Worm (Caenorhabditis elegans): ENCODE data around the gene C42D4.19.

The C42D4.19 gene

ce11 chrIV:7175346-7175745, at the start of gene C42D4.19:
C42D4.19 (plus strand) TSS chrIV:7175646.
- no peak for TF ChIP-seq F16B12.6 (tag; optimal IDR thresholded peaks at IDR 0.05)
- TF ChIP-seq lin-13 (GFP tag; optimal IDR thresholded peaks at IDR 0.05) = no peak
- TF ChIP-seq aha-1 (tag; optimal IDR thresholded peaks at IDR 0.05) = no peak
- no peak for TF ChIP-seq hlh-4 (tag; optimal IDR thresholded peaks at IDR 0.05)
- no peak for TF ChIP-seq Y116A8C.19 (tag; optimal IDR thresholded peaks at IDR 0.05; ENCODE audit: borderline replicate concordance)
- TF ChIP-seq mef-2 (tag; optimal IDR thresholded peaks at IDR 0.05) = no peak

- no peak for TF ChIP-seq pqm-1 (tag; optimal IDR thresholded peaks at IDR 0.05)
- no peak for TF ChIP-seq sptf-1 (tag; optimal IDR thresholded peaks at IDR 0.05)
- no peak for TF ChIP-seq fos-1 (tag; optimal IDR thresholded peaks at IDR 0.05)
- TF ChIP-seq nhr-28 (tag; optimal IDR thresholded peaks at IDR 0.05) = no peak
- no peak for TF ChIP-seq alr-1 (tag; optimal IDR thresholded peaks at IDR 0.05; ENCODE audit: borderline replicate concordance)
- TF ChIP-seq mdl-1 (tag; optimal IDR thresholded peaks at IDR 0.05) = peak in 1 of 2 experiments; percentile 32
- TF ChIP-seq nhr-85 (tag) = peak; percentile 89
- TF ChIP-seq fkh-8 (tag; optimal IDR thresholded peaks at IDR 0.05) = no peak
- no peak for TF ChIP-seq pax-3 (tag; optimal IDR thresholded peaks at IDR 0.05)
- TF ChIP-seq ceh-82 (tag; optimal IDR thresholded peaks at IDR 0.05) = no peak
- peak; percentile 18 for TF ChIP-seq tbx-2 (tag; optimal IDR thresholded peaks at IDR 0.05)
- TF ChIP-seq ceh-90 (tag; optimal IDR thresholded peaks at IDR 0.05) = no peak
- TF ChIP-seq aly-2 (tag; optimal IDR thresholded peaks at IDR 0.05) = no peak
- TF ChIP-seq snu-23 (GFP tag; optimal IDR thresholded peaks at IDR 0.05) = peak; percentile 57
- peak in 1 of 3 experiments; percentile 26 for TF ChIP-seq dpl-1 (GFP tag; optimal IDR thresholded peaks at IDR 0.05)
- TF ChIP-seq lin-14 (GFP tag; optimal IDR thresholded peaks at IDR 0.05) = peak; percentile 60
- peak; percentile 80 for TF ChIP-seq blmp-1 (tag; optimal IDR thresholded peaks at IDR 0.05)
- TF ChIP-seq zip-4 (GFP tag; optimal IDR thresholded peaks at IDR 0.05) = no peak
- TF ChIP-seq ets-5 (GFP tag; IDR thresholded peaks at IDR 0.05) = no peak
- no peak for TF ChIP-seq zag-1 (tag; optimal IDR thresholded peaks at IDR 0.05)
- no peak for TF ChIP-seq sup-37 (GFP tag; optimal IDR thresholded peaks at IDR 0.05)
- no peak; the same call in 1 of the 2 replicates for TF ChIP-seq nhr-19 (GFP tag; conservative IDR thresholded peaks at IDR 0.05)
- TF ChIP-seq C16A3.4 (tag; optimal IDR thresholded peaks at IDR 0.05) = no peak
- no peak for TF ChIP-seq aha-1 (tag; optimal IDR thresholded peaks at IDR 0.05)
- TF ChIP-seq mef-2 (tag; optimal IDR thresholded peaks at IDR 0.05) = no peak
- TF ChIP-seq rnt-1 (tag; optimal IDR thresholded peaks at IDR 0.05) = peak; percentile 7
- TF ChIP-seq hlh-4 (tag; optimal IDR thresholded peaks at IDR 0.05) = no peak
- TF ChIP-seq nhr-71 (tag; optimal IDR thresholded peaks at IDR 0.05) = peak; percentile 59
- no peak for TF ChIP-seq ztf-11 (tag; optimal IDR thresholded peaks at IDR 0.05)
- TF ChIP-seq F16B12.6 (tag; optimal IDR thresholded peaks at IDR 0.05) = no peak
- TF ChIP-seq tlp-1 (tag; optimal IDR thresholded peaks at IDR 0.05) = no peak
- no peak for TF ChIP-seq lin-15B (tag; optimal IDR thresholded peaks at IDR 0.05)
- TF ChIP-seq nhr-20 (tag; optimal IDR thresholded peaks at IDR 0.05) = peak; percentile 60
- no peak for TF ChIP-seq unc-62 (GFP tag; optimal IDR thresholded peaks at IDR 0.05)
- TF ChIP-seq Y116A8C.19 (tag; optimal IDR thresholded peaks at IDR 0.05; ENCODE audit: borderline replicate concordance) = no peak
- TF ChIP-seq unc-130 (tag; optimal IDR thresholded peaks at IDR 0.05) = peak; percentile 39
- peak; percentile 39 for TF ChIP-seq mep-1 (tag; optimal IDR thresholded peaks at IDR 0.05)
- peak in 2 of 6 experiments; percentile 59 to 95 for TF ChIP-seq elt-3 (tag; optimal IDR thresholded peaks at IDR 0.05)
- no peak for TF ChIP-seq unc-98 (GFP tag; IDR thresholded peaks at IDR 0.05)
- TF ChIP-seq lin-35 (GFP tag; optimal IDR thresholded peaks at IDR 0.05) = peak in 1 of 2 experiments; percentile 43
- peak; percentile 1 to 33 for TF ChIP-seq lsy-2 (tag; optimal IDR thresholded peaks at IDR 0.05)
These were observed 43.7 kb upstream of the C42D4.19 start, which contains the start of gene grsp-3 for ce11 chrIV:7131780-7132179. grsp-3 (minus strand) TSS chrIV:7131928.
